Worm (Caenorhabditis elegans) whole organism, midembryonic: ENCODE results near the gene F20D6.10.

ENCODE experiments used
- cog-1 ChIP-seq: sonication (generic microtip); optimal IDR thresholded peaks from 2 replicates; lab custom pipeline; 2016; ENCODE audit warnings: missing genetic modification characterization, missing compliant biosample characterization
- ztf-23 ChIP-seq: fragments of 200-800 bp; sonication (Bioruptor generic); IDR thresholded peaks from 2 replicates; pipeline ENCODE4 v1.3.6; 2022; ENCODE audit warnings: missing genetic modification reagents, missing genetic modification characterization, missing compliant biosample characterization
- ztf-29 ChIP-seq: fragments of 200-800 bp; sonication (Bioruptor generic); IDR thresholded peaks from 2 replicates; pipeline ENCODE4 v1.3.6; 2022; ENCODE audit warnings: missing genetic modification reagents, missing genetic modification characterization, missing compliant biosample characterization

DNA sequence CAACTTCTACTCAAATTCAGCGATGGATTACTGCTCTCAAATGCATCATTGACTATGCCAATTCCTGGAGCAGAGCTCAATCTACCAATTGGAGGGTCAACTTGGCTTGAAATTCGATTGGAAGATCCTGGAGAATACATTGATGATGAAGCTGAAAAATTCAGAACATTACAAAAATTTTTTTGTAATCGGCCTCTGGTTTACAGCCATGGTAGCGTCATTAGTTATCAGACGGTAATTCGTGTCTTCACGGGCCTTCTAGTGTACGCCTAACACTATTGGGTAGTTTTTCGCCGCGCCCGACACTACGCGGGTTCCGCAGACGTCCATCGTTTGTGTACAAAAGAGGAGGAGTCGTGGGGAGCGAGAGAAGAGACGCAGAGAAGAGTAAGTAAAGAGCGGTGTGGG, 33.0 kb upstream of the F20D6.10 start:
- TF ChIP-seq ztf-29 (GFP tag; lab: Robert Waterston, UW) (no peak), cog-1 (tag; lab: Kevin White, UChicago) (peak; percentile 24), ztf-23 (GFP tag; lab: Robert Waterston, UW) (peak; percentile 58; the same call in 1 of the 2 replicates)
